Fruit fly (Drosophila melanogaster) Kc167 (cell line): ENCODE measurements around the gene AdoR.

ENCODE experiments used
- Myc ChIP-seq: fragments of >200 bp; optimal IDR thresholded peaks from 2 replicates; lab custom pipeline; 2017; ENCODE audit warnings: missing external identifiers
- Sin3A ChIP-seq: fragments of >200 bp; optimal IDR thresholded peaks from 2 replicates; lab custom pipeline; 2018; ENCODE audit warnings: missing external identifiers
- h ChIP-seq: fragments of >200 bp; optimal IDR thresholded peaks from 3 replicates; lab custom pipeline; 2018; ENCODE audit warnings: missing external identifiers
- insv ChIP-seq: fragments of >200 bp; optimal IDR thresholded peaks from 3 replicates; lab custom pipeline; 2018; ENCODE audit warnings: missing external identifiers
- ttk ChIP-seq: sonication (Bioruptor generic); optimal IDR thresholded peaks from 2 replicates; lab custom pipeline; 2017; ENCODE audit warnings: missing external identifiers

- TF ChIP-seq h (lab: Kevin White, UChicago) (no peak), ttk (lab: Kevin White, UChicago) (no peak), Sin3A (lab: Kevin White, UChicago) (no peak), Myc (lab: Kevin White, UChicago) (no peak), insv (lab: Kevin White, UChicago) (no peak)
Observed at dm6 chr3R:30102806-30103619, 46.4 kb downstream of the AdoR start.
